Worm (Caenorhabditis elegans): ENCODE data around the gene F47B8.8.

ce11 chrV:14314236-14314635 lies 17.3 kb upstream of the F47B8.8 start, which contains the start of gene F47B8.1:
- TF ChIP-seq dao-5 (tag; optimal IDR thresholded peaks at IDR 0.05) (no peak), W03F9.2 (tag; optimal IDR thresholded peaks at IDR 0.05) (no peak)
